Worm (Caenorhabditis elegans): Measurements from ENCODE around the gene ZC250.2.
A peak's percentile ranks its signal among the peaks of the same experiment; 100 is the strongest.

The ZC250.2 gene

DNA sequence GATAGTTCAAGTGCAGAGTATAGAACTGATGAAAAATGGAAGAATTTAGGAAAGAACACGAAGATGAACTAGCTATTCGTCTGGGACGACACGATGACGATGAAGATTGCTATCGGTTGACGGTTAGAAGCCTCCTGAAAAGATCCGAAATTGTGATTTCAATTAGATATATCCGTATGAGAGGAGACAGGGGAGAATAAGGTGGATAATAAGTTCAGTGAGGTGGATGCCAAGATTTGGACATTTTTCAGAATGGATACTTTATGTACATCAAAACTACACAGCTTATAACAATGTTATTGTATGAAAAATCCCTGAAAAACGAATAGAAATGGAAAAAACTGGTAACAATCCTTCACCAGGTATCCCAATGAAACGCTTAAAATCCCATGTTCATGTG is 6.0 kb downstream of the ZC250.2 start, which contains the start of gene nstp-3:
Gene nstp-3, minus strand, starts transcription at position 101 of the 400 bp plus-strand sequence.
- no peak for TF ChIP-seq ham-2 (GFP tag; optimal IDR thresholded peaks at IDR 0.05)
- TF ChIP-seq pha-4 (tag; optimal IDR thresholded peaks at IDR 0.05) = no peak
- no peak for TF ChIP-seq bed-3 (GFP tag; optimal IDR thresholded peaks at IDR 0.05)
- no peak for TF ChIP-seq lin-13 (tag; optimal IDR thresholded peaks at IDR 0.05)
- no peak for TF ChIP-seq sem-2 (GFP tag; optimal IDR thresholded peaks at IDR 0.05)
- peak; percentile 9 for TF ChIP-seq elt-1 (tag; optimal IDR thresholded peaks at IDR 0.05; ENCODE audit: borderline replicate concordance, insufficient read depth)

DNA sequence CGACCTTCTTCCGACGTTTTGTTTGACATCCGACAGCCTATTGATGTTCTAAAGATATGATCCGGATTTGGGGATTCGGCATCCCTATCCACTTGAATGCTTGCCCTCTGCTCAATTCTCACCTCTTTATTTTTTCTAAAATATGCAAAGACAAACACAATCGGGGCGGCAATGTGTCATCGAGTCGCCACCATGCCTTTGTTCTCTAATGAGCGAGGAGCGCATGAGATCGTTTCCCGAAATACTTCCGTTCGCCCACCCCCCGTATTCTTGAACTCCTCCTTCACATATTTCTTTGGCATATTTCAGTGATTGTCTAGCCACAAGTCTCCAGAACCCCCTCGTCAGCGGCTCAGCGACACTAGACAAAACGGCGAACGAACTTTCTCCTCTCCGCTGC is 7.2 kb downstream of the ZC250.2 start, which contains the start of gene cyn-17:
Gene cyn-17, plus strand, starts transcription at position 301 of the 400 bp plus-strand sequence.
- no peak for TF ChIP-seq nhr-28 (tag; optimal IDR thresholded peaks at IDR 0.05)
- TF ChIP-seq drap-1 (GFP tag; optimal IDR thresholded peaks at IDR 0.05) = no peak
- no peak for TF ChIP-seq snpc-4 (tag; optimal IDR thresholded peaks at IDR 0.05)
- TF ChIP-seq blmp-1 (tag; optimal IDR thresholded peaks at IDR 0.05) = no peak
- no peak for TF ChIP-seq ces-1 (GFP tag; optimal IDR thresholded peaks at IDR 0.05)
- TF ChIP-seq M03D4.4 (tag; optimal IDR thresholded peaks at IDR 0.05) = no peak
- no peak for TF ChIP-seq nhr-76 (tag; optimal IDR thresholded peaks at IDR 0.05)
- no peak for TF ChIP-seq sem-2 (GFP tag; optimal IDR thresholded peaks at IDR 0.05)
- no peak for TF ChIP-seq tbx-8 (GFP tag; optimal IDR thresholded peaks at IDR 0.05)
- TF ChIP-seq ham-2 (GFP tag; optimal IDR thresholded peaks at IDR 0.05) = no peak
- no peak for TF ChIP-seq flh-1 (GFP tag; optimal IDR thresholded peaks at IDR 0.05)
- no peak for TF ChIP-seq hlh-1 (tag; optimal IDR thresholded peaks at IDR 0.05)
- no peak for TF ChIP-seq mep-1 (tag; optimal IDR thresholded peaks at IDR 0.05)
- no peak for TF ChIP-seq unc-62 (GFP tag; optimal IDR thresholded peaks at IDR 0.05)
- no peak for TF ChIP-seq unc-39 (tag; optimal IDR thresholded peaks at IDR 0.05)
- no peak for TF ChIP-seq unc-120 (tag; optimal IDR thresholded peaks at IDR 0.05; ENCODE audit: poor library complexity, severe bottlenecking)
- TF ChIP-seq nhr-2 (tag; optimal IDR thresholded peaks at IDR 0.05) = no peak
- TF ChIP-seq cnd-1 (tag; optimal IDR thresholded peaks at IDR 0.05) = no peak
- no peak for TF ChIP-seq lsy-2 (tag; optimal IDR thresholded peaks at IDR 0.05)

DNA sequence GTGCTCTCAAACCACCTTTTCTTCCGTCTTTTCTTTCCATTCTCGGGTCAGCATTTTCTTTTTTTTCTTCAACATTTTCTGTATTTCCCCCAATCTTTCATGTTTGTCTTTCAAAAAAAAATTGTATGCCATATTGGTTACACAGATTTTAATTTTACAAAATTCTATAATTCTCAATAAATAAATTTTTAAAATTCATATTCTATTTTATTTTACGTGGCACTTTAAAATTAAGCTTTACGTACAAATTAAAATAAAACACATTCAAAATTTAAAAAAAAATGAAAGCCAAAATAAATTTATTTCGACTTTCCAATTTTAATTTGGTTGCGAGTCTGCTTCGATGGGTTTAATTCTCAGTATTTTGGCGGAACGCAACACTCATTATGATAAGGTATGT is 13.3 kb downstream of the ZC250.2 start, which contains the start of gene ZC250.5:
Gene ZC250.5, plus strand, starts transcription at position 301 of the 400 bp plus-strand sequence.
- no peak for TF ChIP-seq mab-5 (tag; optimal IDR thresholded peaks at IDR 0.05)
- no peak for TF ChIP-seq ham-2 (GFP tag; optimal IDR thresholded peaks at IDR 0.05)
- TF ChIP-seq mep-1 (tag; optimal IDR thresholded peaks at IDR 0.05) = no peak
- no peak for TF ChIP-seq unc-120 (tag; optimal IDR thresholded peaks at IDR 0.05; ENCODE audit: poor library complexity, severe bottlenecking)
- no peak for TF ChIP-seq nhr-2 (tag; optimal IDR thresholded peaks at IDR 0.05)
- TF ChIP-seq snpc-4 (tag; optimal IDR thresholded peaks at IDR 0.05) = no peak
- TF ChIP-seq ceh-39 (tag; optimal IDR thresholded peaks at IDR 0.05) = no peak
- no peak for TF ChIP-seq lin-13 (tag; optimal IDR thresholded peaks at IDR 0.05)
- no peak for TF ChIP-seq sptf-1 (tag; optimal IDR thresholded peaks at IDR 0.05)
- TF ChIP-seq pha-4 (tag; optimal IDR thresholded peaks at IDR 0.05) = no peak
- TF ChIP-seq tbx-8 (GFP tag; optimal IDR thresholded peaks at IDR 0.05) = no peak
- TF ChIP-seq ceh-83 (GFP tag; optimal IDR thresholded peaks at IDR 0.05) = no peak
- TF ChIP-seq blmp-1 (tag; optimal IDR thresholded peaks at IDR 0.05) = no peak
- no peak for TF ChIP-seq unc-39 (tag; optimal IDR thresholded peaks at IDR 0.05)
- TF ChIP-seq bed-3 (GFP tag; optimal IDR thresholded peaks at IDR 0.05) = no peak

DNA sequence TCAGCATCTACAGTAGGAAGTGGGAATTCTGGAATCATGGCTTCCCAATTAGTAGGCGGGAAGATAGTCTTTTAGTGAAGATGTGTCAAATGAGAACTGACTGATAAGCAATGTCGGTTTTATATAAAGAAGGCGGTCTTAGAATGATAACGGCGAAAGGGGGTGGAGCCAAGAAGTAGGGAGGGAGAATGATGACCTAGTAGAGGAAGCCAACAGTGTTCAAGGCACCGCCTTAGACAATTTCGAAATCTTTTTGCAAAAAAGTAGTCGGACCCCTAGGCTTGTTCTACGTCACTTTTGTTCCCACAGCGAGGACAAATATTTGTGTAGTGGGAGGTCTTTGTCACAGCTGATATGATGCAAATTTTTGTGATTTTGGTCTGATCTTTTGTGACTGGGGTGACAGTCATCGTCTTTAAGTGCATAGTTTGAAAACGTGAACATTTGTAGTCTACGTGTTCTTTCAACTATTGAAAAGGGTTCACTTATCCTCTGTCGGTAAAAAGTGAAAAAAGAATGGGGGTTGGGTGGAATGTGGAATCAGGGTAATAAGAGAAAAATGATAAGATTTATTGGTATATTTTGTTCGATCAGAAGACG is 21.0 kb downstream of the ZC250.2 start, which contains the start of gene ZC250.4:
Gene ZC250.4, minus strand, starts transcription at position 78 of the 600 bp plus-strand sequence.
- TF ChIP-seq snpc-4 (tag; optimal IDR thresholded peaks at IDR 0.05) (no peak), lsy-2 (tag; optimal IDR thresholded peaks at IDR 0.05) (no peak), blmp-1 (tag; optimal IDR thresholded peaks at IDR 0.05) (no peak), unc-39 (tag; optimal IDR thresholded peaks at IDR 0.05) (no peak), sptf-1 (tag; optimal IDR thresholded peaks at IDR 0.05) (no peak), unc-62 (GFP tag; optimal IDR thresholded peaks at IDR 0.05) (no peak), mab-5 (tag; optimal IDR thresholded peaks at IDR 0.05) (no peak), mep-1 (tag; optimal IDR thresholded peaks at IDR 0.05) (no peak), bed-3 (GFP tag; optimal IDR thresholded peaks at IDR 0.05) (no peak), mls-2 (tag; optimal IDR thresholded peaks at IDR 0.05) (no peak), flh-1 (GFP tag; optimal IDR thresholded peaks at IDR 0.05) (no peak), ceh-83 (GFP tag; optimal IDR thresholded peaks at IDR 0.05) (no peak), unc-120 (tag; optimal IDR thresholded peaks at IDR 0.05; ENCODE audit: poor library complexity, severe bottlenecking) (no peak), lin-32 (GFP tag; optimal IDR thresholded peaks at IDR 0.05) (no peak)
